Fruit fly (Drosophila melanogaster): ENCODE measurements around the gene CG32206.

The CG32206 gene

dm6 chr3L:19446394-19447349 lies 34.0 kb upstream of the CG32206 start, which contains the start of the genes CG33062 and Chd3 (continued):
- no peak for TF ChIP-seq topi (GFP tag; optimal IDR thresholded peaks at IDR 0.05)
- no peak for TF ChIP-seq CG8632 (GFP tag; optimal IDR thresholded peaks at IDR 0.05)
- no peak for TF ChIP-seq Smox (GFP tag; optimal IDR thresholded peaks at IDR 0.05)
- TF ChIP-seq CG6792 (GFP tag; optimal IDR thresholded peaks at IDR 0.05), result no peak
- no peak for TF ChIP-seq CG31627 (GFP tag; optimal IDR thresholded peaks at IDR 0.05)
- no peak for TF ChIP-seq CG11762 (GFP tag; optimal IDR thresholded peaks at IDR 0.05; ENCODE audit: insufficient read depth)
- no peak for TF ChIP-seq eg (GFP tag; IDR thresholded peaks at IDR 0.05)
- TF ChIP-seq OdsH (GFP tag; optimal IDR thresholded peaks at IDR 0.05), result peak; percentile 10
- TF ChIP-seq CG32006 (GFP tag; optimal IDR thresholded peaks at IDR 0.05), result peak; percentile 44
- TF ChIP-seq CG10669 (GFP tag; optimal IDR thresholded peaks at IDR 0.05), result no peak
- no peak for TF ChIP-seq Eip93F (GFP tag; optimal IDR thresholded peaks at IDR 0.05)
- TF ChIP-seq CG11294 (GFP tag; IDR thresholded peaks at IDR 0.05), result no peak
- TF ChIP-seq dsx (GFP tag; optimal IDR thresholded peaks at IDR 0.05; ENCODE audit: poor library complexity, severe bottlenecking), result no peak
- no peak for TF ChIP-seq Blimp-1 (GFP tag; optimal IDR thresholded peaks at IDR 0.05)

DNA sequence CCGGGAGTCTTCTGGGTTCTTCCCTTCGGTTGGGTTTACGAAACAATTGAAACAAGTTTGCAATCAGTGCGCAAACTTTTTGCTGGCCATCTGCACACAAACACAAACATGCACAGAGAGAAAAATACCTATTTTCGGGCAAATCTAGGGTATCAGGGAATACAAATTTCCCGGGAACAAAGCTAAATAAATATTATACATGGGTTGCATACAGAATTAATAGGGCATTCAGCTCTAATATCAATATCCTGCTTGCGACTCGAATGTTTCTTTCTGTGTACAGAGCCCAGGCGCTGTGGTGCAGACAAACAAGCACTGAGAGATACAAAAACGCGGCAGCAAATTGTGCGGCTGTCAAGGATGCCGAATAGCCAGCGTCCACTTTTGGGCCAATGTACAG lies 31.4 kb upstream of the CG32206 start:
- TF ChIP-seq CG6854 (GFP tag; optimal IDR thresholded peaks at IDR 0.05) (no peak), dsx (GFP tag; optimal IDR thresholded peaks at IDR 0.05; ENCODE audit: poor library complexity, severe bottlenecking) (no peak), Ets96B (tag; optimal IDR thresholded peaks at IDR 0.05) (peak; percentile 7), achi (GFP tag; optimal IDR thresholded peaks at IDR 0.05) (peak; percentile 22), CG16779 (tag; optimal IDR thresholded peaks at IDR 0.05) (no peak), Met (GFP tag; optimal IDR thresholded peaks at IDR 0.05) (peak; percentile 24), CG8319 (GFP tag; optimal IDR thresholded peaks at IDR 0.05) (peak; percentile 18), pdm3 (GFP tag; optimal IDR thresholded peaks at IDR 0.05) (peak; percentile 17), CG1621 (tag; optimal IDR thresholded peaks at IDR 0.05) (peak; percentile 13), Sox15 (GFP tag; optimal IDR thresholded peaks at IDR 0.05) (peak; percentile 15), acj6 (GFP tag; optimal IDR thresholded peaks at IDR 0.05) (peak; percentile 32), CG7368 (GFP tag; optimal IDR thresholded peaks at IDR 0.05) (no peak), CG8119 (GFP tag; IDR thresholded peaks at IDR 0.05) (0 out of 3 replicates have a peak, but pooled peaks have one; percentile 13), CG6276 (GFP tag; optimal IDR thresholded peaks at IDR 0.05) (no peak), CG3032 (tag; optimal IDR thresholded peaks at IDR 0.05) (no peak), CG11294 (GFP tag; IDR thresholded peaks at IDR 0.05) (no peak), CG3919 (GFP tag; optimal IDR thresholded peaks at IDR 0.05) (peak; percentile 34), Gug (GFP tag; IDR thresholded peaks at IDR 0.05) (no peak), svp (GFP tag) (peak; percentile 59), spab (GFP tag; optimal IDR thresholded peaks at IDR 0.05) (no peak), Ets21C (GFP tag; optimal IDR thresholded peaks at IDR 0.05) (peak; percentile 2), OdsH (GFP tag; optimal IDR thresholded peaks at IDR 0.05) (peak; percentile 19), Sox14 (GFP tag; optimal IDR thresholded peaks at IDR 0.05) (peak; percentile 28), CG10669 (GFP tag; optimal IDR thresholded peaks at IDR 0.05) (peak; percentile 28), CG6792 (GFP tag; optimal IDR thresholded peaks at IDR 0.05) (no peak), Eip75B (GFP tag; optimal IDR thresholded peaks at IDR 0.05) (no peak), CG34406 (GFP tag; optimal IDR thresholded peaks at IDR 0.05) (no peak), CG31627 (GFP tag; optimal IDR thresholded peaks at IDR 0.05) (peak; percentile 46), net (GFP tag; optimal IDR thresholded peaks at IDR 0.05) (no peak), Hr38 (GFP tag; optimal IDR thresholded peaks at IDR 0.05) (no peak), esn (GFP tag; optimal IDR thresholded peaks at IDR 0.05) (no peak), Sox102F (GFP tag; optimal IDR thresholded peaks at IDR 0.05) (peak; percentile 4), dac (GFP tag; optimal IDR thresholded peaks at IDR 0.05) (no peak), CG6163 (GFP tag; IDR thresholded peaks at IDR 0.05) (0 out of 3 replicates have a peak, but pooled peaks have one; percentile 28), topi (GFP tag; optimal IDR thresholded peaks at IDR 0.05) (peak; percentile 17), Eip93F (GFP tag; optimal IDR thresholded peaks at IDR 0.05) (no peak), CG15336 (GFP tag; IDR thresholded peaks at IDR 0.05) (no peak), CG6808 (GFP tag; optimal IDR thresholded peaks at IDR 0.05) (no peak), vri (GFP tag; optimal IDR thresholded peaks at IDR 0.05) (no peak), CG8632 (GFP tag; optimal IDR thresholded peaks at IDR 0.05) (no peak), Smox (GFP tag; optimal IDR thresholded peaks at IDR 0.05) (no peak), CG11762 (GFP tag; optimal IDR thresholded peaks at IDR 0.05; ENCODE audit: insufficient read depth) (no peak), CG32006 (GFP tag; optimal IDR thresholded peaks at IDR 0.05) (peak; percentile 19), lz (GFP tag; optimal IDR thresholded peaks at IDR 0.05) (peak; percentile 32)

Measured in whole organism, prepupa.